Fruit fly (Drosophila melanogaster) S2 (cell line): ENCODE results near the gene Hsp110.

Source experiments
- CG8478 ChIP-seq: fragments of >200 bp; optimal IDR thresholded peaks from 2 replicates; lab custom pipeline; 2018
- CTCF ChIP-seq, 2 experiments: fragments of >200 bp; optimal IDR thresholded peaks; 2 replicates each; lab custom pipeline; 2018

Gene Hsp110

DNA sequence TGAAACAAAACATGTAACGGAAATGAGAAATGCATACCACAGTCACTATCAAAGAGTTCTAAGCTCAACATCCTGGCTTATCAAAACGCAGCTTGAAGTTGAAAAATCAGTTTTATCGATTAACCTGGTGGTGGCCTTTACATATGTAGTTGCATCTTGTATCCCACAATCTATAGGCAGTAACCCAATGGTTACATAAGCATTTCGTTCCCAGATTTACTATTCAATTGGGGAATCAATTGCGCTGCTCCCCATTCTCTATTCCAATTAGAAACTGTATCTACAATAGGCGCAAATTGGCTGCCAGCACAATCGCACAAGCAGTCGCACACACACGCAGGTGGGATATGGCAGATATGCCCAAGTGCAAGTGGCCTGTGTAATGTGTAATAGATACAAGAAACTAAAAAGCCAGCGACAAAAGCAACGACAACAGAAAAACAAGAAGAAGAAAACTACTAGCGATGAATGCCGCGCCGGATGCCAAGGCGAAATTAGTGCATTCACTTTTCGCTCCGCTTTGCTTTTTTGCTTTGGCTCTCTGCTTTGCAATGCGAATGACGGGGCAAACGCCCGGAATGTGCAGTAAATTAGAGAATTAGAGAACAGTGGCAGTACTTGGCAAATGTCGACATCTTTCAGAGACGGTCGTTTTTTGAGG, 31.1 kb upstream of the Hsp110 start:
- TF ChIP-seq CTCF (optimal IDR thresholded peaks at IDR 0.05; lab: Kevin White, UChicago) (no peak), CG8478 (lab: Kevin White, UChicago) (no peak)

DNA sequence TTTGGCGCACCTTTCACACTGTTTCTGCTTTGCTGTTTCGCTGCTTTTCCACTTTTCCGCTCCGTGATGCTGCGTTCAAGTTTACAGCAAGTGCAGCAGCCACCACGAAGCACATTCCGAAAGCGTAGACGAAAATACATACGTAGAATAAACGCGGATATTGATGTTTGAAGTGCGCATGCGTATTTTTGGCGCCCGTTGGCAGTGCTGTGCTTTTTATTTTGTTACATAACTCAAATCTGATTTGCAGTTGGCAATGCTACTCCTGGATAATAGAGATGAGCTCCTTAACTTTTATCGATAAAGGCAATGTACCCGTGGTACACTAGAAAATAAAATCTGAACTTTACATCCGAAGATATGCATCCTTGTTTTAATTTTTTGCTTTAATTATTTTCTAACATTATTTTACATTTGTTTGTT, 30.1 kb upstream of the Hsp110 start:
- TF ChIP-seq CG8478 (lab: Kevin White, UChicago) (no peak), CTCF (optimal IDR thresholded peaks at IDR 0.05; lab: Kevin White, UChicago) (no peak)

DNA sequence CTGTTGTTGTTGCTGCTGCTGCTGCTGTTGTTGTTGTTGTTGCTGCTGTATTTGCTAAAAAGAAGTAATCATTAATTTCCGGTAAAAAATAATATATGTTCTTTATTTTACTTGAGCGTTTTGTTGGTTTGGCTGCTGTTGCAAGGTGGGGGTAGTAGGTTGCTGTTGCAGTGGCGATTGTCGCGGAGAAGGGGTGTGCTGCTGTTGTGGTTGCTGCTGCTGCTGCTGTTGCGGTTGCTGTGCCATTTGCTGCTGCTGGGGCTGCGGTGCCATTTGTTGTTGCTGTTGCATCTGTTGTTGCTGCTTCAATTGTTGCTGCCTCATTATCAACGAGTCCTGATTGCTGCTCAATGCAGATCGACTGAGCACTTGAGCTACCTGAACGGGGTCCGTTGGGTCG, 11.1 kb upstream of the Hsp110 start:
- TF ChIP-seq CTCF (optimal IDR thresholded peaks at IDR 0.05; lab: Kevin White, UChicago) (no peak), CG8478 (lab: Kevin White, UChicago) (no peak)

DNA sequence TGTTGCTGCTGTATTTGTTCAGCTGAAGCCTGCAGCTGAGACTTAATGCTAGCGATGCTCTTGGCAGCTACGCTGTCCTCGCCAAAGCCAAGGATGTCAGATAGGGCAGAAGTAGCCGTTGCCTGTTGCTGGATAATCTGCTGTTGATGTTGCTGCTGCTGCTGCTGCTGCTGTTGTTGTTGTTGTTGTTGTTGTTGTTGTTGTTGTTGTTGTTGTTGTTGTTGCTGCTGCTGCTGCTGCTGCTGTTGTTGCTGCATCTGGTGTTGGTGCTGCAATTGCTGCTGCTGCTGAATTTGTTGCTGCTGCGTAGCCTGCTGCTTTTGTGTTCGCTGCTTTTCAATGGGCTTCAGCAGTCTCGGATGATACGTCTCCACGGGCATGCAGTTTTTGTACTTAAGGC, 9.3 kb upstream of the Hsp110 start:
- TF ChIP-seq CTCF (optimal IDR thresholded peaks at IDR 0.05; lab: Kevin White, UChicago) (no peak), CG8478 (lab: Kevin White, UChicago) (no peak)

DNA sequence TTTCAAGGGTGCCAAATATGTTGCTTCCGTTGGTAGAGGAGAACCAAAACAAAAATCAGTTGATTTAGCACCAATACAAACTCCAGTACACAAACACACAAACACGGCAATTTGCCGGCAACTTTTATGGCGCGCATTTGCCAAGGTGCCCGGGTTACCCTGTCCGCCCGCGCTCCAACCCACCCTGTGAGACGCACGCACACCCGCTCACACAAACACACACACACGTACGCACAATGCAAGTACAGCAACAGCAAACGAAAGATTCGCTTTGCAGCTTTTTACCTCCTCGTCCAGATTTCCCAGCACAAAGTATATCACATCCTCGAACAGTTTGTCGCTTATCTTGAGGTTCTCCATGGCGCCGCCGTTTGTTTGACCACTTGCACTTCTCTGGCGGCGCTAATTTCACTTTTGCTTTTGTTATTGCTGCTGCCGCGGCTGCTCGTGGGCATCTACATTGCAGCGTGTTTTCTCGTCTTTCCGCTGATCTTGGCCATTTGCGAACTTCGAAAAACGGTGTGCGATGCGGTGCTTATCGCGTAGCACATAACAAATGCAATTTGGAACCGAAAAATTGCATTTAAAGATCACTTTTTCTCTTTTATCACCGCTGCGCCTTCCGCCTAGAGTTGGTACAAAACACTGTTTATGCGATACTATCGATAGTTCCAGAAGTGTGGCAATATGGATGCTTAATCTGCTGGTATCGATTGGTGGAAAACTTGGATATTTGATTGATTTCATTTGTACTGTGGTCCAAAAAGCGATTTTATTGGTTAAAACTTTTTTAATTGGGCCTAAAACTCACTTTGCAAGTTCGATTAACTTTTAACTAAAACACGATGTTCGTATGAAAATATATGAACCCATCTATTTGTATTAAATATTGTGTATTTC, 8.1 kb upstream of the Hsp110 start, which contains the start of gene Ptip:
Gene Ptip (minus strand): TSS at position 637 of the 900 bp plus-strand sequence.
- TF ChIP-seq CG8478 (lab: Kevin White, UChicago) (no peak), CTCF (optimal IDR thresholded peaks at IDR 0.05; lab: Kevin White, UChicago) (peak; percentile 41 to 49)

DNA sequence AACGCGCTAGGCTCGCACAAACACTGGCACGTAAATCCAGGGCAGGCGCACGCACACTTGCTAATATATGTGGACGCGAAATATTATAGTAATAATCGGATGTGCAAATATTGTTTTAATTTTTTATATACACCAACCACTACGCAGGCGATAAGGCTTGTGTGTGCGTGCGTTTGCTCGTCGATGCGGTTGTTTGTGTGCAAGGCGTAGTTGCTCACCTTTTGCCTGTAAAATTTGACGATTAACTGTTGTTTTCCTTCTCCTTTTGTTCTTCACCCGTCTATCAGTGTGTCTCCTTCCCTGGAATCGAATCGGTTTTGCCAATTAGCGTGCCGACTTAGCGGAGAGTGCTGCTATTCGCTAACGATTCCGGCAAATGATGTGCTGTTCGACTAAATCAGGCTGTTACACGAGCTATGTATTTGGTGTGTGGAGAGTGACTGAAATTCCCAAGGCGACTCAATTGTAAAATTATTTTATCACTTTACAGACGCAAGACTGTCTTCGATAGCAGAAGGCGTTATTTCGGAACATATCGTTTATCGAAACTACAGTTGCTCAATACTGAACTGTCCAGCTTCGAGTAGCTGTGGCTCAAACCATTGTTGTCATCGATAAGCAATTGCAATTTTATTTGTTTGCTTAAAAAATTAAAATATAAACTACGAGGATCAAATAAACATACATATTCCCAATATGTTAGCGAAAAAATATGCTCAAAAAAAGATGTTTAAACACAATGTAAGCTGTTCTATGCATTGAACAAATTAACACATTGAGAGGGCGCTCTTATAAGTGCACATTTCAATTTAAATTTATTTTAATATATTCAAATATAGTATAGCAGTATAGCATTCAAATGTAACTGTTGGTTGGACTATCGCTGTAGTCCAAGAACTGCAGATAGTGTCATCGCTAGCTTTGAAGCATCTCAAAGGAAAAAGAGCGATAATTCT, 5.4 kb upstream of the Hsp110 start, which contains the start of the genes CG6650 and endos:
Gene CG6650 (plus strand): TSS at position 280 of the 956 bp plus-strand sequence.
Gene endos (minus strand): TSS at position 536 of the 956 bp plus-strand sequence.
- peak in 1 of 2 experiments; percentile 29 for TF ChIP-seq CTCF (optimal IDR thresholded peaks at IDR 0.05; lab: Kevin White, UChicago)
- TF ChIP-seq CG8478 (lab: Kevin White, UChicago), result no peak

DNA sequence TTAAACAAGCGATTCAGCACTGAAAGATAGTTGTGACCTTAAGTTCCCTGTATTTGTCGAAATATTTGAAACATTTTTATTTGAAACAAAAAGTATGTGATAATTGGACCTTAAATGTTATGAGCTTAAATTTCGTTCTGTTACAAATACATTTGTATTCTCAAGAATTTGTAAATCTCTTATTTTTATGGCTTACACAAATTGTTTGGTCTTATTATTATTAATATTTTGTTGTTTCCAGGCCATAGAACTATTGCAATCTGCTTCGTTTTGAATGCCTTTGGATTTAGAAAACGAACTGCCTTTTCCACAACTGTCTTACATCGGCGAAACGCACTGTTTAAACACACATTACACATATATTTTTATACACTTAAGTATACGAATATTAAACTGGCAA, 2.3 kb upstream of the Hsp110 start, which contains the start of gene CG6661:
Gene CG6661 (plus strand): TSS at position 301 of the 400 bp plus-strand sequence.
- TF ChIP-seq CTCF (optimal IDR thresholded peaks at IDR 0.05; lab: Kevin White, UChicago) (no peak), CG8478 (lab: Kevin White, UChicago) (no peak)

DNA sequence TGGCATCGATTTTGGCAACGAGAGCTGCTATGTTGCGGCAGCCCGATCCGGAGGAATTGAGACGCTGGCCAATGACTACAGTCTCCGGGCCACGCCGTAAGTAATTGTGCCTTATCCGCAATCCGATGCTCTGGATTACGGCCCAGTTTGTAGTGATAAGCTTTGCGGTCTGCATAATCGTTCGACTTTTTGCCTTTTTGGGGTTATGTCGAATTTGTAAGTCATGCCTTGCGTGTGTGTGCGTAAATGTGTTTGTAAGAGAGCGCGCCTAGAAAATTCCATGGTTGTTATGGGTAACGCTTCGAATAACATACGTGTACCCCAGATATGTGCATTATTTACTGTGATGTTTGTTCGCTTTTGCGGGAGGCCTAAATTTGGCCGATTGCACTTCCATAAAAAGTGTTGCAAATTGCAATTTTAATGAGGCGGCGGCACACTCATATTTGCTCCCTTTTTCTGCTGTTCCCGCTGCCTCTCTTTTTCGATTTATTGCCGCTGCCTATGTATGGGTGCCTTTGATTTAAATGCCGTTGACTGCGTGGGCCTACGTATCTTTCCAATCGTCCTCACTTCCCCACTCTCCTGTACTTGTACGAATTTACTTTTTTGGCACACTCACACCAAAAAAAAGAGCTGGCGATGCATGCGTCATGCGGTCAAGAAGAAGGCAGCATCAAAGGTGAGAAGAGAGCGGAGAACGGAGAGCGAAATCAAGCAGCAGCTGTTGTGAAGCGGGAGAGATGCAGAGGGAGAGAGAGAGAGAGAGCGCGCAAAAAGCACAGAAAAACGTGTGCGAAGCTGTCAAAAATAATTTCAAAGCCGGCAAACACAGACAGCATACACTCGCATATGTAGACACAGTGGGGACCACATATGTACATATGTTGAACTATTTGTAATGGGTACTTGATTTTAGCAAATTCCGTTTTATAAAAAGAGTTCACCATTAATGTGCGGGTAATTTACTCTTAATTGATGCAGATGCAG, 1.1 kb downstream of the Hsp110 start:
- TF ChIP-seq CG8478 (lab: Kevin White, UChicago) (no peak), CTCF (optimal IDR thresholded peaks at IDR 0.05; lab: Kevin White, UChicago) (no peak)

DNA sequence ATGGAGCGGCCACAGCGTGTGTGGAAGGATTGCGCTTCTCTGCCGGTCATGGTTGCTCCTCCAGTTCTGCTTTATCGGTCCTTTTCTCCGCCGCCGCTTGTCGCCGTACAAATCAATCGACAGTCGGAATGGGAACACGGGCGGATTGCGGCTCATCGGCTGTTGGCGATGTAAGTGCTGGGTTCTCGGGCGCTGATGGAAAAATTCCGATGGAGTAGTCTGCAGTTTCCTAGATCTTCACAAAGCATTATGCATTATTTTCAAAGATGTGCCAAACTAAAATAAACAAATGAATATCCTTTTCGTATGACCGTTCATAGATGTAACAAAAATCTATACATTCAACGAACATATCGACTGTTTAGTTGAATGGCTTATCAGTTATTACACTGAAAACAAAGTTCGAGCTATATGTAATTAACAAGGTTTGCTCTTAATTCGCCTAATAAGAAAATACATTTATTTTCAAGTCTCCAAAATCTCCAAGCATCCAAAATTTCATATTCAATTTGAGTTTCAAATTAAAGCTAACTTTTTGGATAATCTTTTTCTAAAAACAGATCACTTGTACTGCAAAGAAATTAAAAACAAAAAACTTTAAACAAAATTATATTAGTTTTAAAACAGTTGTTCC, 12.9 kb downstream of the Hsp110 start, which contains the start of gene Neurl4:
Gene Neurl4 (minus strand): TSS at position 273 of the 634 bp plus-strand sequence.
- TF ChIP-seq CTCF (optimal IDR thresholded peaks at IDR 0.05; lab: Kevin White, UChicago), result no peak
- no peak for TF ChIP-seq CG8478 (lab: Kevin White, UChicago)

DNA sequence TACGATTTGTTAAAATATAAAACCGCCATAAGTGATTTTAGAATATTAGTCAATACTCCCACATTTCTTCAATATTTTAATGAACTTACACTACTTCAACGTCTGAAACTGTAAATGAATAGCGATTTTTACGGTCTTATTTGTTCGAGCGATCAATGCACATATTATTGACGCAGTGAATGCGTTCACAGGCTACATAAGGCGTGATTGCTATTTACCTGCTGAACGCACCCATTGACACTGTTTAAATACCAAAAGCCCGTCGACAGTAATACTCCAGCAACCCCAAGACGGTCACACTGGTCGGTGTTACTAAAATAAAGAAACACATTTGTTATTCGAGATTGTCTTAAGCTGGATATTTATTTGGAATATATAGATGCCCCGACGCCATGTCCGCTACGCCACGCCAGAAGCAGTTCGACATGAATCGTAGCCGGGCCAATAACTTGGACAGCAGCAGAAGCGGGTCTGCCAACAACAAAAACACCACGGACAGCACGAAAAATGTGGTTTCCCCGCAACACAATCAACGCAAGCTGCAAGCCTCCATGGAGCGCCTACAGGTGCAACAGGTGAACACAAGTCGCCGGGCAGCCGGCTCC, 14.2 kb downstream of the Hsp110 start, which contains the start of gene CG6833:
Gene CG6833 (plus strand): TSS at position 263 of the 605 bp plus-strand sequence.
- TF ChIP-seq CTCF (optimal IDR thresholded peaks at IDR 0.05; lab: Kevin White, UChicago), result no peak
- no peak for TF ChIP-seq CG8478 (lab: Kevin White, UChicago)

DNA sequence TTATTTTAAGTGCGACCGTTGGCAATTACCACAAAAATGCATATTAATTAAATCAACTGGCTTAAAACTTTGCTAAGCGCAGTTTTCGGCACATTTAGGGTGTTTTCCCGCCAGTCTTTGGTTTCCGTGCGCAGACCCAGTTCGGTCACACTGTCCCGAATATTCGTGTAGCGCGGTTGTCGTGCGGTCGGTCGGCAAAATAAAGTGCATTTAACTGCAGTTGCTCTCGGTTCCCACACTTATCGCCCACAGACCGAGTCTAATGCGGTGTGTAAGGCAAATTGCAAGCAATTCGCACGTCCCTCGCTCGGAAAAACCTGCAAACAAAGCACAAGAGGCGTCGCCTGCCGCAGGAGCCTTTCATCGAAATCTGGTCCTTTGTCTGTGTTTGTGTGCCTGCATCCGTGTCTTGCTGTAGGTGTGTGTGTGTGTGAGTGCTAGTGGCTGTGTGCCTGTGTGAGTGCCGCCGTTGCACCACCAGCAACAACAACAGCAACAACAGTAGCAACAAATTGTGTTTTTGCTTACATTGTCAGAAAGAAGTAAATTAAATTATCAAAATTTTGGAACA, 16.3 kb downstream of the Hsp110 start, which contains the start of the genes CG13484 and Frl:
Gene CG13484 (minus strand): TSS at position 7 of the 571 bp plus-strand sequence.
Gene Frl (plus strand): TSS at position 143 of the 571 bp plus-strand sequence.
- TF ChIP-seq CTCF (optimal IDR thresholded peaks at IDR 0.05; lab: Kevin White, UChicago) (peak; percentile 12 to 37), CG8478 (lab: Kevin White, UChicago) (no peak)
